Fruit fly (Drosophila melanogaster): ENCODE results near the gene Atg3.

- peak; percentile 42; the same call in 1 of the 2 replicates for TF ChIP-seq Rx (GFP tag; IDR thresholded peaks at IDR 0.05)
- TF ChIP-seq ac (GFP tag; optimal IDR thresholded peaks at IDR 0.05): no peak
- no peak for TF ChIP-seq CG2875 (GFP tag; optimal IDR thresholded peaks at IDR 0.05)
- TF ChIP-seq Hr39 (optimal IDR thresholded peaks at IDR 0.05): no peak
- no peak; the same call in 1 of the 2 replicates for TF ChIP-seq Xrp1 (GFP tag; IDR thresholded peaks at IDR 0.05)
- TF ChIP-seq CG6272 (GFP tag; IDR thresholded peaks at IDR 0.05): peak; percentile 46; the same call in 1 of the 2 replicates
- TF ChIP-seq CG10431 (GFP tag; optimal IDR thresholded peaks at IDR 0.05): no peak
- TF ChIP-seq kah (GFP tag; optimal IDR thresholded peaks at IDR 0.05): peak; percentile 29
- no peak for TF ChIP-seq Dad (GFP tag; optimal IDR thresholded peaks at IDR 0.05)
- TF ChIP-seq psq (GFP tag; optimal IDR thresholded peaks at IDR 0.05): peak; percentile 29
- TF ChIP-seq zfh1 (GFP tag; IDR thresholded peaks at IDR 0.05): peak; percentile 67; the same call in 2 of the 3 replicates
Observed at dm6 chr3L:18768788-18769707, 20.6 kb downstream of the Atg3 start.

Data from whole organism, embryonic.